Fruit fly (Drosophila melanogaster) whole organism, prepupa: ENCODE results near the gene ppl.

ENCODE experiments used
- Blimp-1 ChIP-seq: fragments of 200-800 bp; sonication (Bioruptor generic); optimal IDR thresholded peaks from 3 replicates; lab custom pipeline; 2017; ENCODE audit warnings: missing biosample characterization, missing genetic modification characterization, mild to moderate bottlenecking, moderate library complexity, missing genetic modification reagents
- CG10631 ChIP-seq: fragments of 200-800 bp; sonication (Bioruptor generic); optimal IDR thresholded peaks from 2 replicates; lab custom pipeline; 2016; ENCODE audit warnings: missing biosample characterization, missing genetic modification characterization
- CG10669 ChIP-seq: fragments of 200-800 bp; sonication (Bioruptor generic); optimal IDR thresholded peaks from 3 replicates; lab custom pipeline; 2018; ENCODE audit warnings: missing biosample characterization, mild to moderate bottlenecking, missing genetic modification characterization, moderate library complexity
- CG11294 ChIP-seq: fragments of 200-800 bp; sonication (Bioruptor generic); IDR thresholded peaks from 2 replicates; pipeline ENCODE4 v1.3.6; 2022; ENCODE audit warnings: missing biosample characterization, missing genetic modification characterization
- CG11762 ChIP-seq: fragments of 200-800 bp; sonication (Bioruptor generic); optimal IDR thresholded peaks from 3 replicates; lab custom pipeline; 2016; ENCODE audit warnings: missing biosample characterization, missing genetic modification characterization; ENCODE audit not compliant: insufficient read depth
- CG11902 ChIP-seq: fragments of 200-800 bp; sonication (Bioruptor generic); optimal IDR thresholded peaks from 3 replicates; lab custom pipeline; 2016; ENCODE audit warnings: missing biosample characterization, missing genetic modification characterization
- CG15336 ChIP-seq: fragments of 200-800 bp; sonication (Bioruptor generic); IDR thresholded peaks from 2 replicates; pipeline ENCODE4 v1.3.6; 2022; ENCODE audit warnings: missing biosample characterization, missing genetic modification characterization
- CG1621 ChIP-seq: fragments of 200-800 bp; sonication (Bioruptor generic); optimal IDR thresholded peaks from 3 replicates; lab custom pipeline; 2018; ENCODE audit warnings: missing biosample characterization, mild to moderate bottlenecking, missing genetic modification characterization
- CG16779 ChIP-seq: fragments of 200-800 bp; sonication (Bioruptor generic); optimal IDR thresholded peaks from 3 replicates; lab custom pipeline; 2017; ENCODE audit warnings: missing biosample characterization, mild to moderate bottlenecking, missing genetic modification characterization
- CG3032 ChIP-seq: fragments of 200-800 bp; optimal IDR thresholded peaks from 2 replicates; lab custom pipeline; 2019; ENCODE audit warnings: missing biosample characterization, mild to moderate bottlenecking, missing genetic modification characterization, moderate library complexity
- CG31627 ChIP-seq: fragments of 200-800 bp; sonication (Bioruptor generic); optimal IDR thresholded peaks from 3 replicates; lab custom pipeline; 2016; ENCODE audit warnings: missing biosample characterization, missing genetic modification characterization
- CG32006 ChIP-seq: fragments of 200-800 bp; sonication (Bioruptor generic); optimal IDR thresholded peaks from 3 replicates; lab custom pipeline; 2017; ENCODE audit warnings: missing biosample characterization, mild to moderate bottlenecking, missing genetic modification characterization
- CG34406 ChIP-seq: fragments of 200-800 bp; sonication (Bioruptor generic); optimal IDR thresholded peaks from 3 replicates; lab custom pipeline; 2016; ENCODE audit warnings: missing biosample characterization, missing genetic modification characterization
- CG3919 ChIP-seq: fragments of 200-800 bp; sonication (Bioruptor generic); optimal IDR thresholded peaks from 3 replicates; lab custom pipeline; 2016; ENCODE audit warnings: missing biosample characterization, missing genetic modification characterization
- CG4318 ChIP-seq: fragments of 200-800 bp; sonication (Bioruptor generic); optimal IDR thresholded peaks from 3 replicates; lab custom pipeline; 2017; ENCODE audit warnings: missing biosample characterization, mild to moderate bottlenecking, missing genetic modification characterization
- CG6276 ChIP-seq: fragments of 200-800 bp; sonication (Bioruptor generic); optimal IDR thresholded peaks from 2 replicates; lab custom pipeline; 2017; ENCODE audit warnings: missing biosample characterization, mild to moderate bottlenecking, missing genetic modification characterization
- CG6808 ChIP-seq: fragments of 200-800 bp; sonication (Bioruptor generic); optimal IDR thresholded peaks from 3 replicates; lab custom pipeline; 2017; ENCODE audit warnings: missing biosample characterization, missing genetic modification characterization, mild to moderate bottlenecking, moderate library complexity, missing genetic modification reagents
- CG6854 ChIP-seq: fragments of 200-800 bp; sonication (Bioruptor generic); optimal IDR thresholded peaks from 2 replicates; lab custom pipeline; 2017; ENCODE audit warnings: missing biosample characterization, mild to moderate bottlenecking, missing genetic modification characterization
- CG7368 ChIP-seq: fragments of 200-800 bp; sonication (Bioruptor generic); optimal IDR thresholded peaks from 3 replicates; lab custom pipeline; 2016; ENCODE audit warnings: missing biosample characterization, missing genetic modification characterization
- CG8119 ChIP-seq: fragments of 200-800 bp; sonication (Bioruptor generic); IDR thresholded peaks from 3 replicates; pipeline ENCODE4 v1.3.6; 2022; ENCODE audit warnings: missing biosample characterization, missing genetic modification characterization
- CG8319 ChIP-seq: fragments of 200-800 bp; sonication (Bioruptor generic); optimal IDR thresholded peaks from 3 replicates; lab custom pipeline; 2016; ENCODE audit warnings: missing biosample characterization, missing genetic modification characterization
- CG8632 ChIP-seq: fragments of 200-800 bp; sonication (Bioruptor generic); optimal IDR thresholded peaks from 3 replicates; lab custom pipeline; 2016; ENCODE audit warnings: missing biosample characterization, missing genetic modification characterization
- CG9139 ChIP-seq: fragments of 200-800 bp; sonication (Bioruptor generic); optimal IDR thresholded peaks from 3 replicates; lab custom pipeline; 2017; ENCODE audit warnings: missing biosample characterization, mild to moderate bottlenecking, missing genetic modification characterization
- Eip75B ChIP-seq: fragments of 200-800 bp; sonication (Bioruptor generic); optimal IDR thresholded peaks from 3 replicates; lab custom pipeline; 2016; ENCODE audit warnings: missing biosample characterization, missing genetic modification characterization
- Eip93F ChIP-seq: fragments of 200-800 bp; sonication (Bioruptor generic); optimal IDR thresholded peaks from 2 replicates; lab custom pipeline; 2016; ENCODE audit warnings: missing biosample characterization, mild to moderate bottlenecking, missing genetic modification characterization
- Ets21C ChIP-seq: fragments of 200-800 bp; sonication (Bioruptor generic); optimal IDR thresholded peaks from 3 replicates; lab custom pipeline; 2016; ENCODE audit warnings: missing biosample characterization, missing genetic modification characterization
- Ets96B ChIP-seq: fragments of 200-800 bp; optimal IDR thresholded peaks from 2 replicates; lab custom pipeline; 2019; ENCODE audit warnings: missing biosample characterization, mild to moderate bottlenecking, missing genetic modification characterization, moderate library complexity
- Hr38 ChIP-seq: sonication (Bioruptor generic); optimal IDR thresholded peaks from 2 replicates; lab custom pipeline; 2016; ENCODE audit warnings: missing biosample characterization, missing genetic modification characterization
- Hr39 ChIP-seq: fragments of 200-800 bp; sonication (Bioruptor generic); optimal IDR thresholded peaks from 2 replicates; lab custom pipeline; 2016; ENCODE audit warnings: missing biosample characterization, missing genetic modification characterization
- Hr4 ChIP-seq: fragments of 200-800 bp; sonication (Bioruptor generic); optimal IDR thresholded peaks from 3 replicates; lab custom pipeline; 2016; ENCODE audit warnings: missing biosample characterization, missing genetic modification characterization
- Lpt ChIP-seq: fragments of 200-800 bp; sonication (Bioruptor generic); optimal IDR thresholded peaks from 3 replicates; lab custom pipeline; 2016; ENCODE audit warnings: missing biosample characterization, missing genetic modification characterization
- OdsH ChIP-seq: fragments of 200-800 bp; sonication (Bioruptor generic); optimal IDR thresholded peaks from 3 replicates; lab custom pipeline; 2016; ENCODE audit warnings: missing biosample characterization, missing genetic modification characterization
- Smox ChIP-seq: fragments of 200-800 bp; sonication (Bioruptor generic); optimal IDR thresholded peaks from 3 replicates; lab custom pipeline; 2016; ENCODE audit warnings: missing biosample characterization, missing genetic modification characterization
- Sox102F ChIP-seq: fragments of 200-800 bp; sonication (Bioruptor generic); optimal IDR thresholded peaks from 2 replicates; lab custom pipeline; 2016; ENCODE audit warnings: missing biosample characterization, mild to moderate bottlenecking, missing genetic modification characterization
- Sox14 ChIP-seq: fragments of 200-800 bp; sonication (Bioruptor generic); optimal IDR thresholded peaks from 3 replicates; lab custom pipeline; 2016; ENCODE audit warnings: missing biosample characterization, missing genetic modification characterization
- achi ChIP-seq: fragments of 200-800 bp; sonication (Bioruptor generic); optimal IDR thresholded peaks from 3 replicates; lab custom pipeline; 2016; ENCODE audit warnings: missing biosample characterization, missing genetic modification characterization
- acj6 ChIP-seq: fragments of 200-800 bp; sonication (Bioruptor generic); optimal IDR thresholded peaks from 3 replicates; lab custom pipeline; 2016; ENCODE audit warnings: missing biosample characterization, missing genetic modification characterization
- cyc ChIP-seq: fragments of 200-800 bp; sonication (Bioruptor generic); optimal IDR thresholded peaks from 3 replicates; lab custom pipeline; 2016; ENCODE audit warnings: missing biosample characterization, missing genetic modification characterization
- dac ChIP-seq: fragments of 200-800 bp; sonication (Bioruptor generic); optimal IDR thresholded peaks from 2 replicates; lab custom pipeline; 2017; ENCODE audit warnings: missing biosample characterization, mild to moderate bottlenecking, missing genetic modification characterization
- dsx ChIP-seq: fragments of 200-800 bp; optimal IDR thresholded peaks from 3 replicates; lab custom pipeline; 2019; ENCODE audit warnings: missing biosample characterization, mild to moderate bottlenecking, missing genetic modification characterization, moderate library complexity; ENCODE audit not compliant: poor library complexity, severe bottlenecking
- eg ChIP-seq: fragments of 200-800 bp; sonication (Bioruptor generic); IDR thresholded peaks from 3 replicates; pipeline ENCODE4 v1.3.6; 2022; ENCODE audit warnings: missing biosample characterization, missing genetic modification characterization
- esn ChIP-seq: fragments of 200-800 bp; sonication (Bioruptor generic); optimal IDR thresholded peaks from 2 replicates; lab custom pipeline; 2016; ENCODE audit warnings: missing biosample characterization, mild to moderate bottlenecking, missing genetic modification characterization, moderate library complexity
- fd59A ChIP-seq: fragments of 200-800 bp; sonication (Bioruptor generic); optimal IDR thresholded peaks from 2 replicates; lab custom pipeline; 2017; ENCODE audit warnings: missing biosample characterization, mild to moderate bottlenecking, missing genetic modification characterization, missing genetic modification reagents
- fd85E ChIP-seq: fragments of 200-800 bp; sonication (Bioruptor generic); optimal IDR thresholded peaks from 3 replicates; lab custom pipeline; 2016; ENCODE audit warnings: missing biosample characterization, missing genetic modification characterization
- fkh ChIP-seq: fragments of 200-800 bp; sonication (Bioruptor generic); optimal IDR thresholded peaks from 3 replicates; lab custom pipeline; 2017; ENCODE audit warnings: missing biosample characterization, mild to moderate bottlenecking, missing genetic modification characterization, moderate library complexity
- lz ChIP-seq: fragments of 200-800 bp; sonication (Bioruptor generic); optimal IDR thresholded peaks from 3 replicates; lab custom pipeline; 2016; ENCODE audit warnings: missing biosample characterization, missing genetic modification characterization
- net ChIP-seq: fragments of 200-800 bp; sonication (Bioruptor generic); optimal IDR thresholded peaks from 3 replicates; lab custom pipeline; 2016; ENCODE audit warnings: missing biosample characterization, missing genetic modification characterization
- pdm3 ChIP-seq: fragments of 200-800 bp; sonication (Bioruptor generic); optimal IDR thresholded peaks from 3 replicates; lab custom pipeline; 2016; ENCODE audit warnings: missing biosample characterization, missing genetic modification characterization
- spab ChIP-seq: fragments of 200-800 bp; sonication (Bioruptor generic); optimal IDR thresholded peaks from 2 replicates; lab custom pipeline; 2017; ENCODE audit warnings: missing biosample characterization, mild to moderate bottlenecking, missing genetic modification characterization, missing genetic modification reagents
- ss ChIP-seq, 2 experiments: fragments of 200-800 bp; sonication (Bioruptor generic); optimal IDR thresholded peaks; 2 replicates in 1 of 2; 3 replicates in 1 of 2; lab custom pipeline; 2017 to 2018; ENCODE audit warnings: mild to moderate bottlenecking in 2 of 2, missing biosample characterization in 2 of 2, missing genetic modification characterization in 2 of 2, moderate library complexity in 1 of 2
- svp ChIP-seq: fragments of 200-800 bp; sonication (Bioruptor generic); peaks from one replicate; lab custom pipeline; 2016; ENCODE audit warnings: missing biosample characterization, missing genetic modification characterization
- topi ChIP-seq: fragments of 200-800 bp; sonication (Bioruptor generic); optimal IDR thresholded peaks from 3 replicates; lab custom pipeline; 2016; ENCODE audit warnings: missing biosample characterization, missing genetic modification characterization
- vri ChIP-seq: fragments of 200-800 bp; sonication (Bioruptor generic); optimal IDR thresholded peaks from 3 replicates; lab custom pipeline; 2016; ENCODE audit warnings: missing biosample characterization, mild to moderate bottlenecking, missing genetic modification characterization

Gene ppl

dm6 chr3L:21259257-21259656 lies 22.0 kb downstream of the ppl start:
- TF ChIP-seq CG32006 (GFP tag; lab: Kevin White, UChicago) (peak; percentile 84), fkh (peak; percentile 31), CG6808 (GFP tag; lab: Kevin White, UChicago) (no peak), Eip93F (no peak), CG8632 (GFP tag; lab: Kevin White, UChicago) (no peak), ss (GFP tag; optimal IDR thresholded peaks at IDR 0.05; lab: Kevin White, UChicago) (no peak), CG3919 (peak; percentile 35), CG10631 (no peak), achi (peak; percentile 18), Blimp-1 (GFP tag; lab: Kevin White, UChicago) (no peak), svp (GFP tag; lab: Kevin White, UChicago) (no peak), CG11762 (no peak), Sox102F (no peak), spab (GFP tag; lab: Kevin White, UChicago) (no peak), Hr4 (peak; percentile 77), Lpt (GFP tag; lab: Kevin White, UChicago) (no peak), dac (GFP tag; lab: Kevin White, UChicago) (peak; percentile 55), Ets96B (tag; lab: Kevin White, UChicago) (no peak), CG10669 (no peak), CG4318 (peak; percentile 66), vri (GFP tag; lab: Kevin White, UChicago) (no peak), CG6854 (GFP tag; lab: Kevin White, UChicago) (no peak), CG9139 (no peak), Smox (GFP tag; lab: Kevin White, UChicago) (no peak), CG34406 (GFP tag; lab: Kevin White, UChicago) (no peak), cyc (GFP tag; lab: Kevin White, UChicago) (no peak), Hr39 (GFP tag; lab: Kevin White, UChicago) (no peak), CG6276 (peak; percentile 47), pdm3 (GFP tag; lab: Kevin White, UChicago) (peak; percentile 13), CG7368 (peak; percentile 1), net (GFP tag; lab: Kevin White, UChicago) (peak; percentile 2), topi (no peak), Sox14 (GFP tag; lab: Kevin White, UChicago) (no peak), Ets21C (GFP tag; lab: Kevin White, UChicago) (no peak), fd59A (GFP tag; lab: Kevin White, UChicago) (no peak), Eip75B (GFP tag; lab: Kevin White, UChicago) (no peak), CG8119 (GFP tag; lab: Robert Waterston, UW) (peak; percentile 72), dsx (GFP tag; lab: Kevin White, UChicago) (no peak), fd85E (GFP tag; lab: Kevin White, UChicago) (no peak), Hr38 (no peak), CG8319 (GFP tag; lab: Kevin White, UChicago) (no peak), CG31627 (GFP tag; lab: Kevin White, UChicago) (no peak), CG16779 (tag; lab: Kevin White, UChicago) (no peak), CG11294 (GFP tag; lab: Robert Waterston, UW) (no peak), eg (peak; percentile 55; the same call in 2 of the 3 replicates), CG15336 (GFP tag; lab: Robert Waterston, UW) (peak; percentile 49), OdsH (GFP tag; lab: Kevin White, UChicago) (peak; percentile 46), acj6 (GFP tag; lab: Kevin White, UChicago) (no peak), esn (GFP tag; lab: Kevin White, UChicago) (no peak), CG11902 (GFP tag; lab: Kevin White, UChicago) (no peak), CG1621 (tag; lab: Kevin White, UChicago) (no peak), CG3032 (no peak), lz (no peak)
